Fruit fly (Drosophila melanogaster) whole organism, embryonic: ENCODE results near the gene Dora.

ENCODE experiments used
- ATbp ChIP-seq: fragments of 200-800 bp; sonication (Bioruptor generic); optimal IDR thresholded peaks from 2 replicates; lab custom pipeline; 2017; ENCODE audit warnings: missing biosample characterization, mild to moderate bottlenecking, missing genetic modification characterization, missing genetic modification reagents
- Aef1 ChIP-seq: fragments of 200-800 bp; sonication (Bioruptor generic); IDR thresholded peaks from 3 replicates; pipeline ENCODE4 v1.3.6; 2022; ENCODE audit warnings: missing biosample characterization, missing genetic modification characterization
- Atf-2 ChIP-seq: fragments of 200-800 bp; sonication (Bioruptor generic); optimal IDR thresholded peaks from 2 replicates; lab custom pipeline; 2016; ENCODE audit warnings: missing biosample characterization, missing genetic modification characterization
- CG10959 ChIP-seq: fragments of 200-800 bp; sonication (Bioruptor generic); IDR thresholded peaks from 2 replicates; pipeline ENCODE4 v1.3.6; 2022; ENCODE audit warnings: missing biosample characterization, missing genetic modification characterization
- CG11695 ChIP-seq: fragments of 200-800 bp; sonication (Bioruptor generic); IDR thresholded peaks from 3 replicates; pipeline ENCODE4 v1.3.6; 2022; ENCODE audit warnings: missing biosample characterization, missing genetic modification characterization
- CG12299 ChIP-seq: fragments of 200-800 bp; sonication (Bioruptor generic); optimal IDR thresholded peaks from 2 replicates; lab custom pipeline; 2018; ENCODE audit warnings: missing biosample characterization, mild to moderate bottlenecking, missing genetic modification characterization
- CG12391 ChIP-seq: fragments of 200-800 bp; sonication (Bioruptor generic); optimal IDR thresholded peaks from 3 replicates; lab custom pipeline; 2018; ENCODE audit warnings: missing biosample characterization, mild to moderate bottlenecking, missing genetic modification characterization, moderate library complexity
- CG12659 ChIP-seq: fragments of 200-800 bp; sonication (Bioruptor generic); optimal IDR thresholded peaks from 3 replicates; lab custom pipeline; 2017; ENCODE audit warnings: mild to moderate bottlenecking, missing biosample characterization, missing genetic modification reagents, missing genetic modification characterization
- CG1602 ChIP-seq: fragments of 200-800 bp; sonication (Bioruptor generic); optimal IDR thresholded peaks from 3 replicates; lab custom pipeline; 2016; ENCODE audit warnings: missing biosample characterization, missing genetic modification characterization
- CG17359 ChIP-seq: fragments of 200-800 bp; sonication (Bioruptor generic); optimal IDR thresholded peaks from 3 replicates; lab custom pipeline; 2018; ENCODE audit warnings: missing biosample characterization, mild to moderate bottlenecking, missing genetic modification characterization, moderate library complexity
- CG18011 ChIP-seq: fragments of 200-800 bp; sonication (Bioruptor generic); optimal IDR thresholded peaks from 2 replicates; lab custom pipeline; 2017; ENCODE audit warnings: missing biosample characterization, missing genetic modification characterization, mild to moderate bottlenecking, moderate library complexity, missing genotype
- CG18262 ChIP-seq: fragments of 200-800 bp; optimal IDR thresholded peaks from 3 replicates; lab custom pipeline; 2019; ENCODE audit warnings: missing biosample characterization, mild to moderate bottlenecking, missing genetic modification characterization, moderate library complexity
- CG2129 ChIP-seq: fragments of 200-800 bp; sonication (Bioruptor generic); IDR thresholded peaks from 2 replicates; pipeline ENCODE4 v1.3.6; 2022; ENCODE audit warnings: missing biosample characterization, missing genetic modification characterization; ENCODE audit not compliant: partially characterized antibody
- CG31365 ChIP-seq: fragments of 200-800 bp; sonication (Bioruptor generic); optimal IDR thresholded peaks from 2 replicates; lab custom pipeline; 2018; ENCODE audit warnings: missing biosample characterization, mild to moderate bottlenecking, missing genetic modification characterization
- CG3407 ChIP-seq: fragments of 200-800 bp; sonication (Bioruptor generic); optimal IDR thresholded peaks from 2 replicates; lab custom pipeline; 2018; ENCODE audit warnings: missing biosample characterization, mild to moderate bottlenecking, missing genetic modification characterization
- CG42726 ChIP-seq: fragments of 200-800 bp; sonication (Bioruptor generic); IDR thresholded peaks from 2 replicates; pipeline ENCODE4 v1.3.6; 2022; ENCODE audit warnings: missing biosample characterization, missing genetic modification characterization; ENCODE audit not compliant: partially characterized antibody
- CG4707 ChIP-seq: fragments of 200-800 bp; sonication (Bioruptor generic); optimal IDR thresholded peaks from 2 replicates; lab custom pipeline; 2018; ENCODE audit warnings: missing biosample characterization, mild to moderate bottlenecking, missing genetic modification characterization, moderate library complexity
- CG6689 ChIP-seq: fragments of 200-800 bp; sonication (Bioruptor generic); IDR thresholded peaks from 2 replicates; pipeline ENCODE4 v1.3.6; 2022; ENCODE audit warnings: missing biosample characterization, missing genetic modification characterization
- CG7963 ChIP-seq: fragments of 200-800 bp; sonication (Bioruptor generic); IDR thresholded peaks from 3 replicates; pipeline ENCODE4 v1.3.6; 2022; ENCODE audit warnings: missing biosample characterization, missing genetic modification characterization; ENCODE audit not compliant: partially characterized antibody
- Dfd ChIP-seq, 2 experiments: fragments of >200 bp; optimal IDR thresholded peaks; 2 replicates each; lab custom pipeline; 2017; ENCODE audit warnings: missing biosample characterization in 2 of 2, missing genetic modification characterization in 2 of 2
- ERR ChIP-seq: fragments of 200-800 bp; sonication (Bioruptor generic); optimal IDR thresholded peaks from 2 replicates; lab custom pipeline; 2016; ENCODE audit warnings: missing biosample characterization, missing genetic modification characterization
- GATAe ChIP-seq: fragments of 200-800 bp; sonication (Bioruptor generic); conservative IDR thresholded peaks from 2 replicates; pipeline ENCODE4 v1.3.6; 2022; ENCODE audit warnings: missing biosample characterization, missing genetic modification characterization
- HHEX ChIP-seq: fragments of 200-800 bp; sonication (Bioruptor generic); optimal IDR thresholded peaks from 3 replicates; lab custom pipeline; 2017; ENCODE audit warnings: missing biosample characterization, mild to moderate bottlenecking, missing genetic modification characterization, missing genetic modification reagents
- HLH54F ChIP-seq: fragments of 200-800 bp; sonication (Bioruptor generic); optimal IDR thresholded peaks from 3 replicates; lab custom pipeline; 2016; ENCODE audit warnings: missing biosample characterization, missing genetic modification characterization
- Hr3 ChIP-seq: fragments of 200-800 bp; sonication (Bioruptor generic); optimal IDR thresholded peaks from 3 replicates; lab custom pipeline; 2016; ENCODE audit warnings: missing biosample characterization, missing genetic modification characterization
- MESR4 ChIP-seq: fragments of 200-800 bp; sonication (Bioruptor generic); optimal IDR thresholded peaks from 2 replicates; lab custom pipeline; 2018; ENCODE audit warnings: missing biosample characterization, mild to moderate bottlenecking, missing genetic modification characterization, moderate library complexity
- Pdp1 ChIP-seq, 2 experiments: fragments of 200-800 bp; sonication (Bioruptor generic); optimal IDR thresholded peaks; 3 replicates each; lab custom pipeline; 2016; ENCODE audit warnings: missing biosample characterization in 2 of 2, missing genetic modification characterization in 2 of 2, mild to moderate bottlenecking in 1 of 2, moderate library complexity in 1 of 2
- Ravus ChIP-seq: fragments of 200-800 bp; sonication (Bioruptor generic); IDR thresholded peaks from 2 replicates; pipeline ENCODE4 v1.3.6; 2022; ENCODE audit warnings: missing biosample characterization, missing genetic modification characterization
- Stat92E ChIP-seq, 3 experiments: fragments of >200 bp in 2 of 3; fragments of 200-800 bp in 1 of 3; sonication (Bioruptor generic) in 1 of 3; optimal IDR thresholded peaks; 2 replicates each; lab custom pipeline; 2017 to 2019; ENCODE audit warnings: missing biosample characterization in 3 of 3, missing genetic modification characterization in 3 of 3, mild to moderate bottlenecking in 1 of 3, moderate library complexity in 1 of 3
- Vsx1 ChIP-seq: fragments of 200-800 bp; sonication (Bioruptor generic); optimal IDR thresholded peaks from 2 replicates; lab custom pipeline; 2017; ENCODE audit warnings: missing biosample characterization, mild to moderate bottlenecking, missing genetic modification characterization, missing genetic modification reagents
- ap ChIP-seq: fragments of 200-800 bp; sonication (Bioruptor generic); IDR thresholded peaks from 2 replicates; pipeline ENCODE4 v1.3.6; 2022; ENCODE audit warnings: missing biosample characterization, missing genetic modification characterization
- ash1 ChIP-seq: fragments of 200-800 bp; sonication (Bioruptor generic); optimal IDR thresholded peaks from 2 replicates; lab custom pipeline; 2018; ENCODE audit warnings: missing biosample characterization, mild to moderate bottlenecking, missing genetic modification characterization
- bcd ChIP-seq: fragments of 200-800 bp; sonication (Bioruptor generic); optimal IDR thresholded peaks from 2 replicates; lab custom pipeline; 2017; ENCODE audit warnings: missing biosample characterization, mild to moderate bottlenecking, missing genetic modification characterization
- danr ChIP-seq: fragments of 200-800 bp; sonication (Bioruptor generic); IDR thresholded peaks from 2 replicates; pipeline ENCODE4 v1.3.6; 2022; ENCODE audit warnings: missing biosample characterization, missing genetic modification characterization
- dati ChIP-seq: fragments of 200-800 bp; sonication (Bioruptor generic); IDR thresholded peaks from 2 replicates; pipeline ENCODE4 v1.3.6; 2022; ENCODE audit warnings: missing biosample characterization, missing genetic modification characterization
- emc ChIP-seq: fragments of 200-800 bp; sonication (Bioruptor generic); optimal IDR thresholded peaks from 2 replicates; lab custom pipeline; 2016; ENCODE audit warnings: missing biosample characterization, missing genetic modification characterization
- fd3F ChIP-seq: fragments of 200-800 bp; sonication (Bioruptor generic); optimal IDR thresholded peaks from 2 replicates; lab custom pipeline; 2018; ENCODE audit warnings: missing biosample characterization, mild to moderate bottlenecking, missing genetic modification characterization, moderate library complexity
- fru ChIP-seq: fragments of >200 bp; optimal IDR thresholded peaks from 2 replicates; lab custom pipeline; 2017
- gsb-n ChIP-seq: fragments of 200-800 bp; sonication (Bioruptor generic); optimal IDR thresholded peaks from 3 replicates; lab custom pipeline; 2018; ENCODE audit warnings: missing biosample characterization, mild to moderate bottlenecking, missing genetic modification characterization
- nom ChIP-seq: fragments of 200-800 bp; sonication (Bioruptor generic); optimal IDR thresholded peaks from 2 replicates; lab custom pipeline; 2017; ENCODE audit warnings: missing biosample characterization, missing genetic modification characterization, mild to moderate bottlenecking, moderate library complexity, missing genetic modification reagents
- p53 ChIP-seq: fragments of 200-800 bp; sonication (Bioruptor generic); optimal IDR thresholded peaks from 2 replicates; lab custom pipeline; 2016; ENCODE audit warnings: missing biosample characterization, missing genetic modification characterization
- row ChIP-seq: fragments of 200-800 bp; sonication (Bioruptor generic); IDR thresholded peaks from 3 replicates; pipeline ENCODE4 v1.3.6; 2022; ENCODE audit warnings: missing biosample characterization, missing genetic modification characterization
- schlank ChIP-seq: fragments of 200-800 bp; sonication (Bioruptor generic); optimal IDR thresholded peaks from 2 replicates; lab custom pipeline; 2018; ENCODE audit warnings: missing biosample characterization, mild to moderate bottlenecking, missing genetic modification characterization
- scrt ChIP-seq: fragments of 200-800 bp; sonication (Bioruptor generic); optimal IDR thresholded peaks from 2 replicates; lab custom pipeline; 2018; ENCODE audit warnings: missing biosample characterization, mild to moderate bottlenecking, missing genetic modification characterization, moderate library complexity
- sim ChIP-seq: fragments of 200-800 bp; sonication (Bioruptor generic); IDR thresholded peaks from 2 replicates; pipeline ENCODE4 v1.3.6; 2022; ENCODE audit warnings: missing biosample characterization, missing genetic modification characterization
- slou ChIP-seq: fragments of 200-800 bp; sonication (Bioruptor generic); optimal IDR thresholded peaks from 3 replicates; lab custom pipeline; 2016; ENCODE audit warnings: missing biosample characterization, missing genetic modification characterization
- sqz ChIP-seq: fragments of 200-800 bp; sonication (Bioruptor generic); optimal IDR thresholded peaks from 3 replicates; lab custom pipeline; 2018; ENCODE audit warnings: missing biosample characterization, mild to moderate bottlenecking, missing genetic modification characterization
- vfl ChIP-seq: fragments of 200-800 bp; sonication (Bioruptor generic); optimal IDR thresholded peaks from 2 replicates; lab custom pipeline; 2016; ENCODE audit warnings: missing biosample characterization, missing genetic modification characterization
- wdn ChIP-seq: fragments of 200-800 bp; sonication (Bioruptor generic); IDR thresholded peaks from 2 replicates; pipeline ENCODE4 v1.3.6; 2022; ENCODE audit warnings: missing biosample characterization, missing genetic modification characterization
- zfh1 ChIP-seq: fragments of 200-800 bp; sonication (Bioruptor generic); IDR thresholded peaks from 3 replicates; pipeline ENCODE4 v1.3.6; 2022; ENCODE audit warnings: missing biosample characterization, missing genetic modification characterization

Gene Dora

dm6 chrX:18869489-18870132 is 5.9 kb downstream of the Dora start (continued):
- no peak for TF ChIP-seq CG42726
- TF ChIP-seq Pdp1 (GFP tag; optimal IDR thresholded peaks at IDR 0.05; lab: Kevin White, UChicago), result peak; percentile 12 to 47
- TF ChIP-seq nom (GFP tag; lab: Kevin White, UChicago), result peak; percentile 45
- TF ChIP-seq ATbp (GFP tag; lab: Kevin White, UChicago), result peak; percentile 6
- peak; percentile 26 for TF ChIP-seq CG1602 (GFP tag; lab: Kevin White, UChicago)
- no peak for TF ChIP-seq CG2129 (GFP tag; lab: Robert Waterston, UW)
- TF ChIP-seq CG12659, result no peak
- TF ChIP-seq ERR (GFP tag; lab: Kevin White, UChicago), result no peak
- TF ChIP-seq CG17359, result peak; percentile 71
- no peak for TF ChIP-seq schlank
- TF ChIP-seq Dfd (GFP tag; optimal IDR thresholded peaks at IDR 0.05; lab: Kevin White, UChicago), result no peak
- TF ChIP-seq Ravus, result no peak
- TF ChIP-seq ap (GFP tag; lab: Robert Waterston, UW), result peak; percentile 42; the same call in 1 of the 2 replicates
- TF ChIP-seq HLH54F, result peak; percentile 7
- TF ChIP-seq CG6689 (GFP tag; lab: Robert Waterston, UW), result peak; percentile 57
- TF ChIP-seq CG3407 (GFP tag; lab: Kevin White, UChicago), result no peak
- no peak for TF ChIP-seq Vsx1 (GFP tag; lab: Kevin White, UChicago)
- no peak for TF ChIP-seq MESR4 (GFP tag; lab: Kevin White, UChicago)
- TF ChIP-seq Stat92E (GFP tag; optimal IDR thresholded peaks at IDR 0.05; lab: Kevin White, UChicago), result no peak
- peak; percentile 65 for TF ChIP-seq row
- TF ChIP-seq dati (GFP tag; lab: Robert Waterston, UW), result no peak
- peak; percentile 68 for TF ChIP-seq CG11695 (GFP tag; lab: Robert Waterston, UW)
- TF ChIP-seq CG12391 (tag; lab: Kevin White, UChicago), result peak; percentile 33
- peak; percentile 23 for TF ChIP-seq sqz (GFP tag; lab: Kevin White, UChicago)
- TF ChIP-seq gsb-n, result no peak
- TF ChIP-seq HHEX (GFP tag; lab: Kevin White, UChicago), result peak; percentile 40
- no peak for TF ChIP-seq CG10959 (GFP tag; lab: Robert Waterston, UW)
- TF ChIP-seq bcd (GFP tag; lab: Kevin White, UChicago), result peak; percentile 52
- no peak for TF ChIP-seq CG7963
- no peak for TF ChIP-seq CG12299 (tag; lab: Kevin White, UChicago)
- no peak for TF ChIP-seq fru (lab: Kevin White, UChicago)
- no peak for TF ChIP-seq CG18011 (GFP tag; lab: Kevin White, UChicago)
- 0 out of 2 replicates have a peak, but pooled peaks have one; percentile 25 for TF ChIP-seq wdn (GFP tag; lab: Robert Waterston, UW)
- no peak for TF ChIP-seq CG4707 (GFP tag; lab: Kevin White, UChicago)
- no peak for TF ChIP-seq danr (GFP tag; lab: Robert Waterston, UW)
- TF ChIP-seq ash1, result no peak
- TF ChIP-seq sim (GFP tag; lab: Robert Waterston, UW), result no peak
- TF ChIP-seq CG18262, result peak; percentile 27
- TF ChIP-seq fd3F (GFP tag; lab: Kevin White, UChicago), result peak; percentile 28
- peak; percentile 42 for TF ChIP-seq Hr3 (GFP tag; lab: Kevin White, UChicago)
- TF ChIP-seq p53, result no peak
- no peak for TF ChIP-seq scrt (GFP tag; lab: Kevin White, UChicago)
- no peak for TF ChIP-seq GATAe (GFP tag; lab: Robert Waterston, UW)
- TF ChIP-seq zfh1 (GFP tag; lab: Robert Waterston, UW), result peak; percentile 49; the same call in 1 of the 3 replicates
- TF ChIP-seq CG31365 (tag; lab: Kevin White, UChicago), result no peak
- TF ChIP-seq Aef1 (GFP tag; lab: Robert Waterston, UW), result peak; percentile 54; the same call in 2 of the 3 replicates
- no peak for TF ChIP-seq vfl (GFP tag; lab: Kevin White, UChicago)
- no peak for TF ChIP-seq slou (GFP tag; lab: Kevin White, UChicago)
- TF ChIP-seq Atf-2, result no peak
- TF ChIP-seq emc, result no peak
